Fruit fly (Drosophila melanogaster): ENCODE results near the gene CG6195.

DNA sequence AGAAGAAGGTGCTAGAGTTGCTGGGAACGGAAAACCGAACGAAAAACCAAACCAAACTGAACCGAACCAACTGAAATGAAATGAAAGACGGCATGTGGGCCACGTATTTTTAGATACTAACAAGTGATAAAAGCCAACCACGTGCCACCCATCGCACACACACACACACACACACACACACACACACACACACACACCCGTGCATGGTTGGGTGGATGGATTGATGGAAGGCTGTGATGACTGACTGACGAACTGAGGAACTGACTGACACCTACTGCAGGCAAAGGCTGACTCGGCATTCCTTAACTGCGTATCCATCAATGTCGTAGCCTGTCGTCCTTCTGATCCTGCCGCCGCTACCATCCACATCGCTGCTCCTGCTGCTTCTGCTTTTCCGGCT lies 34.2 kb upstream of the CG6195 start:
- no peak for TF ChIP-seq ovo (GFP tag; optimal IDR thresholded peaks at IDR 0.05)
- no peak for TF ChIP-seq CG1620 (GFP tag; optimal IDR thresholded peaks at IDR 0.05)
- TF ChIP-seq Mnt (GFP tag; optimal IDR thresholded peaks at IDR 0.05), result no peak
- TF ChIP-seq CG12768 (GFP tag; optimal IDR thresholded peaks at IDR 0.05), result no peak
- no peak for TF ChIP-seq kay (GFP tag; ENCODE audit: borderline replicate concordance)
- TF ChIP-seq bab1 (GFP tag; optimal IDR thresholded peaks at IDR 0.05), result no peak
- no peak for TF ChIP-seq cic (GFP tag; optimal IDR thresholded peaks at IDR 0.05)
- no peak for TF ChIP-seq Clk (GFP tag; optimal IDR thresholded peaks at IDR 0.05)
- no peak for TF ChIP-seq pad (GFP tag; optimal IDR thresholded peaks at IDR 0.05)
- no peak for TF ChIP-seq CG33017 (tag; optimal IDR thresholded peaks at IDR 0.05)
- TF ChIP-seq toe (GFP tag; optimal IDR thresholded peaks at IDR 0.05), result no peak
- no peak for TF ChIP-seq tj (GFP tag; optimal IDR thresholded peaks at IDR 0.05)

All from whole organism, adult.